Worm (Caenorhabditis elegans) whole organism, L1 larva: Measurements from ENCODE around the gene aqp-3.

Source experiments
- C16A3.4 ChIP-seq: fragments of 150-350 bp; optimal IDR thresholded peaks from 2 replicates; lab custom pipeline; 2014; ENCODE audit warnings: missing biosample characterization, missing genetic modification characterization
- F16B12.6 ChIP-seq: fragments of 150-350 bp; optimal IDR thresholded peaks from 2 replicates; lab custom pipeline; 2014; ENCODE audit warnings: missing biosample characterization, missing genetic modification characterization
- Y116A8C.19 ChIP-seq: sonication (generic microtip); optimal IDR thresholded peaks from 2 replicates; lab custom pipeline; 2016; ENCODE audit warnings: missing compliant biosample characterization, missing genetic modification characterization, borderline replicate concordance
- aha-1 ChIP-seq: fragments of 150-350 bp; optimal IDR thresholded peaks from 2 replicates; lab custom pipeline; 2014; ENCODE audit warnings: missing biosample characterization, missing genetic modification characterization
- alr-1 ChIP-seq: fragments of 200-800 bp; sonication (Bioruptor generic); optimal IDR thresholded peaks from 2 replicates; lab custom pipeline; 2018; ENCODE audit warnings: borderline replicate concordance, mild to moderate bottlenecking, missing genetic modification characterization, missing compliant biosample characterization
- aly-2 ChIP-seq: fragments of 150-350 bp; optimal IDR thresholded peaks from 2 replicates; lab custom pipeline; 2014; ENCODE audit warnings: missing biosample characterization, missing genetic modification characterization
- blmp-1 ChIP-seq: fragments of 150-350 bp; optimal IDR thresholded peaks from 2 replicates; lab custom pipeline; 2014; ENCODE audit warnings: missing biosample characterization, missing genetic modification characterization
- ceh-8 ChIP-seq: fragments of 200-800 bp; sonication (Bioruptor generic); optimal IDR thresholded peaks from 2 replicates; lab custom pipeline; 2018; ENCODE audit warnings: mild to moderate bottlenecking, missing genetic modification characterization, moderate library complexity, missing compliant biosample characterization
- ceh-82 ChIP-seq, 3 experiments: fragments of 150-350 bp in 1 of 3; sonication (generic microtip) in 2 of 3; optimal IDR thresholded peaks; 2 replicates each; lab custom pipeline; 2014 to 2017; ENCODE audit warnings: missing biosample characterization in 3 of 3, missing genetic modification characterization in 3 of 3
- ceh-88 ChIP-seq: fragments of 200-800 bp; sonication (Bioruptor generic); IDR thresholded peaks from 2 replicates; pipeline ENCODE4 v1.3.6; 2022; ENCODE audit warnings: missing genetic modification characterization, missing compliant biosample characterization
- ces-1 ChIP-seq: fragments of 150-350 bp; optimal IDR thresholded peaks from 2 replicates; lab custom pipeline; 2014; ENCODE audit warnings: missing biosample characterization, missing genetic modification reagents, missing genetic modification characterization
- efl-1 ChIP-seq, 4 experiments: fragments of 150-350 bp; optimal IDR thresholded peaks in 3 of 4; peaks in 1 of 4; 1 replicate in 1 of 4; 2 replicates in 3 of 4; lab custom pipeline; 2014; ENCODE audit warnings: missing biosample characterization in 2 of 4, missing genetic modification characterization in 2 of 4, missing genetic modification reagents in 2 of 4
- efl-3 ChIP-seq: fragments of 200-800 bp; sonication (Bioruptor generic); optimal IDR thresholded peaks from 2 replicates; lab custom pipeline; 2018; ENCODE audit warnings: mild to moderate bottlenecking, missing genetic modification characterization, missing compliant biosample characterization
- egl-13 ChIP-seq: sonication (generic microtip); optimal IDR thresholded peaks from 2 replicates; lab custom pipeline; 2016; ENCODE audit warnings: missing genotype, missing genetic modification reagents, missing genetic modification characterization, missing compliant biosample characterization
- egl-27 ChIP-seq, 2 experiments: fragments of 150-350 bp in 1 of 2; sonication (generic microtip); optimal IDR thresholded peaks; 3 replicates each; lab custom pipeline; 2017 to 2018; ENCODE audit warnings: missing biosample characterization in 2 of 2, missing genetic modification characterization in 2 of 2, missing genetic modification reagents in 2 of 2
- elt-2 ChIP-seq: sonication (generic microtip); optimal IDR thresholded peaks from 2 replicates; lab custom pipeline; 2016; ENCODE audit warnings: missing genetic modification characterization, mild to moderate bottlenecking, inconsistent platforms, missing compliant biosample characterization, missing genetic modification reagents
- elt-3 ChIP-seq, 6 experiments: fragments of 150-350 bp in 1 of 6; sonication (generic microtip); optimal IDR thresholded peaks; 2 replicates each; lab custom pipeline; 2017 to 2018; ENCODE audit warnings: missing biosample characterization in 6 of 6, missing genetic modification characterization in 6 of 6, inconsistent platforms in 1 of 6
- ets-5 ChIP-seq: fragments of 200-800 bp; sonication (Bioruptor generic); IDR thresholded peaks from 2 replicates; pipeline ENCODE4 v1.3.6; 2022; ENCODE audit warnings: missing genetic modification characterization, missing compliant biosample characterization
- fos-1 ChIP-seq: fragments of 150-350 bp; optimal IDR thresholded peaks from 2 replicates; lab custom pipeline; 2014; ENCODE audit warnings: missing biosample characterization, missing genetic modification characterization
- grh-1 ChIP-seq: fragments of 200-800 bp; sonication (Bioruptor generic); IDR thresholded peaks from 2 replicates; pipeline ENCODE4 v1.3.6; 2022; ENCODE audit warnings: missing genetic modification reagents, missing genetic modification characterization, missing compliant biosample characterization
- hpl-2 ChIP-seq: fragments of 150-350 bp; optimal IDR thresholded peaks from 2 replicates; lab custom pipeline; 2014; ENCODE audit warnings: missing biosample characterization, missing genetic modification reagents, missing genetic modification characterization
- isw-1 ChIP-seq: fragments of 200-800 bp; sonication (Bioruptor generic); IDR thresholded peaks from 2 replicates; pipeline ENCODE4 v1.3.6; 2022; ENCODE audit warnings: missing genetic modification characterization, missing compliant biosample characterization
- lin-13 ChIP-seq: fragments of 150-350 bp; optimal IDR thresholded peaks from 2 replicates; lab custom pipeline; 2014; ENCODE audit warnings: missing biosample characterization, missing genetic modification reagents, missing genetic modification characterization
- lin-14 ChIP-seq: fragments of 200-800 bp; sonication (Bioruptor generic); optimal IDR thresholded peaks from 2 replicates; lab custom pipeline; 2018; ENCODE audit warnings: mild to moderate bottlenecking, missing genetic modification characterization, moderate library complexity, missing compliant biosample characterization
- lin-15B ChIP-seq: fragments of 150-350 bp; sonication (generic microtip); optimal IDR thresholded peaks from 3 replicates; lab custom pipeline; 2014; ENCODE audit warnings: missing biosample characterization, missing genetic modification characterization
- lin-39 ChIP-seq: fragments of 150-350 bp; optimal IDR thresholded peaks from 2 replicates; lab custom pipeline; 2014; ENCODE audit warnings: missing biosample characterization, missing genetic modification reagents, missing genetic modification characterization
- lsy-2 ChIP-seq, 2 experiments: fragments of 150-350 bp; optimal IDR thresholded peaks; 2 replicates each; lab custom pipeline; 2014; ENCODE audit warnings: missing biosample characterization in 2 of 2, missing genetic modification characterization in 2 of 2
- nhr-11 ChIP-seq: fragments of 150-350 bp; optimal IDR thresholded peaks from 2 replicates; lab custom pipeline; 2014; ENCODE audit warnings: missing biosample characterization, missing genetic modification characterization
- nhr-12 ChIP-seq: sonication (generic microtip); optimal IDR thresholded peaks from 2 replicates; lab custom pipeline; 2017; ENCODE audit warnings: missing biosample characterization, missing genetic modification characterization
- nhr-20 ChIP-seq: sonication (generic microtip); optimal IDR thresholded peaks from 2 replicates; lab custom pipeline; 2016; ENCODE audit warnings: mild to moderate bottlenecking, missing genetic modification characterization, missing compliant biosample characterization
- nhr-28 ChIP-seq: fragments of 150-350 bp; optimal IDR thresholded peaks from 2 replicates; lab custom pipeline; 2014; ENCODE audit warnings: missing biosample characterization, missing genetic modification characterization
- nhr-47 ChIP-seq: sonication (generic microtip); optimal IDR thresholded peaks from 2 replicates; lab custom pipeline; 2016; ENCODE audit warnings: mild to moderate bottlenecking, missing genetic modification characterization, moderate library complexity, missing compliant biosample characterization
- nhr-76 ChIP-seq: sonication (generic microtip); optimal IDR thresholded peaks from 2 replicates; lab custom pipeline; 2017; ENCODE audit warnings: missing biosample characterization, missing genetic modification characterization
- nhr-77 ChIP-seq: fragments of 150-350 bp; optimal IDR thresholded peaks from 2 replicates; lab custom pipeline; 2014; ENCODE audit warnings: missing biosample characterization, missing genetic modification characterization
- nhr-84 ChIP-seq: sonication (generic microtip); optimal IDR thresholded peaks from 2 replicates; lab custom pipeline; 2017; ENCODE audit warnings: missing biosample characterization, missing genetic modification characterization
- nhr-90 ChIP-seq: sonication (generic microtip); optimal IDR thresholded peaks from 2 replicates; lab custom pipeline; 2016; ENCODE audit warnings: mild to moderate bottlenecking, missing genetic modification characterization, missing compliant biosample characterization; ENCODE audit not compliant: poor library complexity
- pqm-1 ChIP-seq: sonication (generic microtip); optimal IDR thresholded peaks from 3 replicates; lab custom pipeline; 2017; ENCODE audit warnings: missing biosample characterization, missing genetic modification characterization
- rnt-1 ChIP-seq: sonication (generic microtip); optimal IDR thresholded peaks from 2 replicates; lab custom pipeline; 2016; ENCODE audit warnings: mild to moderate bottlenecking, missing genetic modification characterization, moderate library complexity, missing compliant biosample characterization
- snpc-4 ChIP-seq: fragments of 150-350 bp; optimal IDR thresholded peaks from 2 replicates; lab custom pipeline; 2014; ENCODE audit warnings: missing biosample characterization, missing genetic modification characterization
- sox-4 ChIP-seq: sonication (generic microtip); optimal IDR thresholded peaks from 2 replicates; lab custom pipeline; 2016; ENCODE audit warnings: missing genetic modification characterization, missing compliant biosample characterization
- sptf-1 ChIP-seq: fragments of 150-350 bp; optimal IDR thresholded peaks from 2 replicates; lab custom pipeline; 2014; ENCODE audit warnings: missing biosample characterization, missing genetic modification characterization
- sup-37 ChIP-seq: fragments of 200-800 bp; sonication (Bioruptor generic); optimal IDR thresholded peaks from 2 replicates; lab custom pipeline; 2018; ENCODE audit warnings: mild to moderate bottlenecking, missing genetic modification characterization, missing compliant biosample characterization
- swsn-7 ChIP-seq: sonication (generic microtip); optimal IDR thresholded peaks from 2 replicates; lab custom pipeline; 2016; ENCODE audit warnings: missing genetic modification characterization, missing compliant biosample characterization
- tbx-2 ChIP-seq: sonication (generic microtip); optimal IDR thresholded peaks from 2 replicates; lab custom pipeline; 2016; ENCODE audit warnings: missing genetic modification characterization, missing compliant biosample characterization
- unc-130 ChIP-seq: fragments of 150-350 bp; optimal IDR thresholded peaks from 2 replicates; lab custom pipeline; 2017; ENCODE audit warnings: missing biosample characterization, missing genetic modification characterization, inconsistent platforms
- unc-30 ChIP-seq: sonication (generic microtip); optimal IDR thresholded peaks from 2 replicates; lab custom pipeline; 2017; ENCODE audit warnings: missing biosample characterization, missing genetic modification characterization
- unc-62 ChIP-seq: fragments of 150-350 bp; optimal IDR thresholded peaks from 2 replicates; lab custom pipeline; 2014; ENCODE audit warnings: missing biosample characterization, missing genetic modification reagents, missing genetic modification characterization
- xbp-1 ChIP-seq: sonication (generic microtip); optimal IDR thresholded peaks from 2 replicates; lab custom pipeline; 2016; ENCODE audit warnings: missing genetic modification characterization, missing compliant biosample characterization
- zip-4 ChIP-seq: fragments of 200-800 bp; sonication (Bioruptor generic); optimal IDR thresholded peaks from 2 replicates; lab custom pipeline; 2018; ENCODE audit warnings: mild to moderate bottlenecking, missing genetic modification characterization, moderate library complexity, missing compliant biosample characterization

aqp-3 gene

DNA sequence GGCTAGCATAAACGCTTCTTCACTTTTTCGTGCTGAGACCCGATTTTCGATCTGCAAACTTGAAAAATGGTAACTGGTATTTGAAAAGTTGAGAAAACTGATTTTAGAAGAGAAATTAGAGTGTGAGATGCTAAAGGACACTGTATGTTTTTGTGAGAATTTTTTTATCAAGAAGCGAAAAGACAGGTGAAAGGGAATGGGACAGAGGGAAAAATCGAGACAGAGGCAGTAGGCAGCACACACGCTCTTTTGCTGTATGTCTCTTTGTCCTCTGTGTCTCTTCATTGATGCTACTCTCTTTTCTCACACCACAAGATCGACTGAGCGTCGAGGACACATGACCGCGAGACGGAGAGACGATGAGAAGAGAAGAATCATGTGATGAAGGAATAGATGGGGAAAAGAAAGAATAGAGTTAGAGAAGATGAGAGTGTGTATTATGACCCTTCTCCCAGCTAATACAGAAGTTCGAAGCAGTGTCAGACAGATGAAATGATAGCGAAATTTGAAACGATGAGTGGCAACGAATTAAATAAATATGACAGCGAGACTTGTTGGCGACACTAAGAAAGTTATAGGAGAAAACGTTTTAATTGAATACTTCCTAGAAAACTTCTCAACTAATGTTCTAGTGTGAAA lies 30.3 kb downstream of the aqp-3 start, which contains the start of gene lgg-2 (continued):
- TF ChIP-seq ceh-8 (GFP tag; lab: Kevin White, UChicago): peak; percentile 93
- peak; percentile 55 for TF ChIP-seq aly-2
- no peak for TF ChIP-seq unc-30 (tag; lab: Kevin White, UChicago)
- peak; percentile 97 for TF ChIP-seq blmp-1 (tag; lab: Kevin White, UChicago)
- TF ChIP-seq nhr-20 (tag; lab: Kevin White, UChicago): peak; percentile 99
- peak; percentile 99 for TF ChIP-seq lin-14 (GFP tag; lab: Kevin White, UChicago)
- TF ChIP-seq sptf-1 (tag; lab: Kevin White, UChicago): no peak
- peak; percentile 92 for TF ChIP-seq isw-1
- peak; percentile 88 for TF ChIP-seq nhr-77 (tag; lab: Kevin White, UChicago)
- TF ChIP-seq, all 84 proteins: peak for 60

DNA sequence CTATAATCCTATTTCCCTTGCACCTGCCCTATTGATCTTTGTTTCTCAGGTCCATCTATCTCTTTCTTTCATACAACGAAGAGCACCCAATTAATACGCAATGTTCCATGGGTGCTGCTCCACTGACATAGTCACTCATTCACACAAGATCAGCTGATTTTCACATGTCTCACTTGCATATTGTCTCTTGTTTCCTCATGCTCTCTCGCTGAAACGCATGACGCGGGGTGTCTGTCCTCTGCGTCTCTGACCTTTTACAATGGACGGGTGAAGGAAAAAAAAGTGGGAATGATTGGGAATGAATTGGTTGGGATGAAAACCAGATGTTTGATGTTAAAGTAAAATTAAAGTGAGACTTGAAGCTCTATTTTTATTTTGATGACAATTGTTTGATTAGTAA lies 30.9 kb downstream of the aqp-3 start:
- TF ChIP-seq lin-39 (tag; lab: Kevin White, UChicago): peak; percentile 88
- TF ChIP-seq tbx-2 (tag; lab: Kevin White, UChicago): peak; percentile 90
- no peak for TF ChIP-seq sup-37 (GFP tag; lab: Kevin White, UChicago)
- peak in 1 of 2 experiments; percentile 44 for TF ChIP-seq egl-27 (tag; optimal IDR thresholded peaks at IDR 0.05; lab: Kevin White, UChicago)
- peak; percentile 99 for TF ChIP-seq lin-14 (GFP tag; lab: Kevin White, UChicago)
- no peak for TF ChIP-seq sptf-1 (tag; lab: Kevin White, UChicago)
- no peak for TF ChIP-seq Y116A8C.19 (tag; lab: Kevin White, UChicago)
- TF ChIP-seq swsn-7 (tag; lab: Kevin White, UChicago): peak; percentile 93
- peak; percentile 63 for TF ChIP-seq aha-1 (tag; lab: Kevin White, UChicago)
- TF ChIP-seq fos-1 (tag; lab: Kevin White, UChicago): peak; percentile 77
- peak; percentile 69 for TF ChIP-seq ceh-88
- TF ChIP-seq ceh-82 (tag; optimal IDR thresholded peaks at IDR 0.05; lab: Kevin White, UChicago): peak; percentile 47 to 84 (median 66)
- TF ChIP-seq nhr-12: no peak
- peak; percentile 65 for TF ChIP-seq unc-130 (tag; lab: Kevin White, UChicago)
- TF ChIP-seq efl-1 (optimal IDR thresholded peaks at IDR 0.05; lab: Kevin White, UChicago): peak; percentile 79 to 82
- peak; percentile 61 to 94 for TF ChIP-seq efl-1 (GFP tag; optimal IDR thresholded peaks at IDR 0.05 in 1 of 2; lab: Kevin White, UChicago)
- peak; percentile 91 for TF ChIP-seq lin-13 (GFP tag; lab: Kevin White, UChicago)
- TF ChIP-seq aly-2: peak; percentile 67
- TF ChIP-seq nhr-11: peak; percentile 90
- no peak for TF ChIP-seq lin-15B
- TF ChIP-seq egl-13: peak; percentile 83
- no peak for TF ChIP-seq unc-62 (GFP tag; lab: Kevin White, UChicago)
- peak; percentile 30 for TF ChIP-seq hpl-2 (GFP tag; lab: Kevin White, UChicago)
- TF ChIP-seq ets-5: no peak
- peak; percentile 93 for TF ChIP-seq nhr-47 (tag; lab: Kevin White, UChicago)
- peak; percentile 43 for TF ChIP-seq snpc-4 (tag; lab: Kevin White, UChicago)
- TF ChIP-seq nhr-76: no peak
- TF ChIP-seq nhr-28 (tag; lab: Kevin White, UChicago): no peak
- TF ChIP-seq alr-1 (tag; lab: Kevin White, UChicago): no peak
- peak; percentile 77 for TF ChIP-seq blmp-1 (tag; lab: Kevin White, UChicago)
- TF ChIP-seq efl-3 (GFP tag; lab: Kevin White, UChicago): no peak
- no peak for TF ChIP-seq nhr-84
- TF ChIP-seq isw-1: peak; percentile 71
- peak; percentile 51 for TF ChIP-seq zip-4
- peak in 2 of 6 experiments; percentile 39 to 69 for TF ChIP-seq elt-3 (tag; optimal IDR thresholded peaks at IDR 0.05; lab: Kevin White, UChicago)
- TF ChIP-seq nhr-90 (tag; lab: Kevin White, UChicago): no peak
- TF ChIP-seq rnt-1 (tag; lab: Kevin White, UChicago): peak; percentile 94
- no peak for TF ChIP-seq pqm-1 (tag; lab: Kevin White, UChicago)
- peak; percentile 11 for TF ChIP-seq F16B12.6 (tag; lab: Kevin White, UChicago)
- TF ChIP-seq sox-4 (tag; lab: Kevin White, UChicago): peak; percentile 78
- TF ChIP-seq grh-1 (GFP tag; lab: Robert Waterston, UW): peak; percentile 51
- peak; percentile 77 for TF ChIP-seq C16A3.4 (tag; lab: Kevin White, UChicago)
- TF ChIP-seq elt-2 (tag; lab: Kevin White, UChicago): peak; percentile 50
- TF ChIP-seq ces-1 (GFP tag; lab: Kevin White, UChicago): no peak
- TF ChIP-seq lsy-2 (tag; optimal IDR thresholded peaks at IDR 0.05; lab: Kevin White, UChicago): peak; percentile 89 to 90
- peak; percentile 91 for TF ChIP-seq xbp-1 (tag; lab: Kevin White, UChicago)
